Worm (Caenorhabditis elegans) whole organism, L1 larva: ENCODE measurements around the gene cyn-9.
A peak's percentile ranks its signal among the peaks of the same experiment; 100 is the strongest.

Experiments
- C34B4.2 ChIP-seq: sonication (generic microtip); optimal IDR thresholded peaks from 2 replicates; lab custom pipeline; 2017; ENCODE audit warnings: mild to moderate bottlenecking, missing genetic modification characterization, missing compliant biosample characterization
- F16B12.6 ChIP-seq: fragments of 150-350 bp; optimal IDR thresholded peaks from 2 replicates; lab custom pipeline; 2014; ENCODE audit warnings: missing biosample characterization, missing genetic modification characterization
- ama-1 ChIP-seq: fragments of 150-350 bp; optimal IDR thresholded peaks from 2 replicates; lab custom pipeline; 2014
- ceh-82 ChIP-seq, 3 experiments: fragments of 150-350 bp in 1 of 3; sonication (generic microtip) in 2 of 3; optimal IDR thresholded peaks; 2 replicates each; lab custom pipeline; 2014 to 2017; ENCODE audit warnings: missing biosample characterization in 3 of 3, missing genetic modification characterization in 3 of 3
- ceh-88 ChIP-seq: fragments of 200-800 bp; sonication (Bioruptor generic); IDR thresholded peaks from 2 replicates; pipeline ENCODE4 v1.3.6; 2022; ENCODE audit warnings: missing genetic modification characterization, missing compliant biosample characterization
- dpl-1 ChIP-seq, 3 experiments: fragments of 150-350 bp in 2 of 3; sonication (generic microtip) in 1 of 3; optimal IDR thresholded peaks; 2 replicates each; lab custom pipeline; 2014 to 2017; ENCODE audit warnings: missing biosample characterization in 3 of 3, missing genetic modification characterization in 3 of 3, missing genetic modification reagents in 3 of 3
- dsc-1 ChIP-seq: sonication (generic microtip); optimal IDR thresholded peaks from 2 replicates; lab custom pipeline; 2016; ENCODE audit warnings: mild to moderate bottlenecking, missing genetic modification characterization, missing compliant biosample characterization
- efl-1 ChIP-seq, 4 experiments: fragments of 150-350 bp; optimal IDR thresholded peaks in 3 of 4; peaks in 1 of 4; 1 replicate in 1 of 4; 2 replicates in 3 of 4; lab custom pipeline; 2014; ENCODE audit warnings: missing biosample characterization in 2 of 4, missing genetic modification characterization in 2 of 4, missing genetic modification reagents in 2 of 4
- egl-27 ChIP-seq, 2 experiments: fragments of 150-350 bp in 1 of 2; sonication (generic microtip); optimal IDR thresholded peaks; 3 replicates each; lab custom pipeline; 2017 to 2018; ENCODE audit warnings: missing biosample characterization in 2 of 2, missing genetic modification characterization in 2 of 2, missing genetic modification reagents in 2 of 2
- elt-3 ChIP-seq, 6 experiments: fragments of 150-350 bp in 1 of 6; sonication (generic microtip); optimal IDR thresholded peaks; 2 replicates each; lab custom pipeline; 2017 to 2018; ENCODE audit warnings: missing biosample characterization in 6 of 6, missing genetic modification characterization in 6 of 6, inconsistent platforms in 1 of 6
- ets-5 ChIP-seq: fragments of 200-800 bp; sonication (Bioruptor generic); IDR thresholded peaks from 2 replicates; pipeline ENCODE4 v1.3.6; 2022; ENCODE audit warnings: missing genetic modification characterization, missing compliant biosample characterization
- fkh-8 ChIP-seq: sonication (generic microtip); optimal IDR thresholded peaks from 2 replicates; lab custom pipeline; 2016; ENCODE audit warnings: mild to moderate bottlenecking, missing genetic modification characterization, missing compliant biosample characterization
- fos-1 ChIP-seq: fragments of 150-350 bp; optimal IDR thresholded peaks from 2 replicates; lab custom pipeline; 2014; ENCODE audit warnings: missing biosample characterization, missing genetic modification characterization
- irx-1 ChIP-seq: sonication (generic microtip); optimal IDR thresholded peaks from 2 replicates; lab custom pipeline; 2016; ENCODE audit warnings: missing genetic modification characterization, missing compliant biosample characterization
- isw-1 ChIP-seq: fragments of 200-800 bp; sonication (Bioruptor generic); IDR thresholded peaks from 2 replicates; pipeline ENCODE4 v1.3.6; 2022; ENCODE audit warnings: missing genetic modification characterization, missing compliant biosample characterization
- lin-14 ChIP-seq: fragments of 200-800 bp; sonication (Bioruptor generic); optimal IDR thresholded peaks from 2 replicates; lab custom pipeline; 2018; ENCODE audit warnings: mild to moderate bottlenecking, missing genetic modification characterization, moderate library complexity, missing compliant biosample characterization
- lin-15B ChIP-seq: fragments of 150-350 bp; sonication (generic microtip); optimal IDR thresholded peaks from 3 replicates; lab custom pipeline; 2014; ENCODE audit warnings: missing biosample characterization, missing genetic modification characterization
- lin-35 ChIP-seq, 2 experiments: fragments of 150-350 bp; optimal IDR thresholded peaks; 2 replicates each; lab custom pipeline; 2014; ENCODE audit warnings: missing biosample characterization in 2 of 2, missing genetic modification characterization in 2 of 2, missing genetic modification reagents in 2 of 2
- lin-39 ChIP-seq: fragments of 150-350 bp; optimal IDR thresholded peaks from 2 replicates; lab custom pipeline; 2014; ENCODE audit warnings: missing biosample characterization, missing genetic modification reagents, missing genetic modification characterization
- lir-3 ChIP-seq: sonication (generic microtip); optimal IDR thresholded peaks from 2 replicates; lab custom pipeline; 2016; ENCODE audit warnings: mild to moderate bottlenecking, missing genetic modification characterization, moderate library complexity, missing compliant biosample characterization; ENCODE audit not compliant: poor library complexity
- lsy-2 ChIP-seq, 2 experiments: fragments of 150-350 bp; optimal IDR thresholded peaks; 2 replicates each; lab custom pipeline; 2014; ENCODE audit warnings: missing biosample characterization in 2 of 2, missing genetic modification characterization in 2 of 2
- mdl-1 ChIP-seq, 2 experiments: fragments of 150-350 bp; optimal IDR thresholded peaks; 2 replicates each; lab custom pipeline; 2014 to 2017; ENCODE audit warnings: missing biosample characterization in 2 of 2, missing genetic modification characterization in 2 of 2, inconsistent platforms in 1 of 2
- nhr-11 ChIP-seq: fragments of 150-350 bp; optimal IDR thresholded peaks from 2 replicates; lab custom pipeline; 2014; ENCODE audit warnings: missing biosample characterization, missing genetic modification characterization
- nhr-19 ChIP-seq: fragments of 200-800 bp; sonication (Bioruptor generic); conservative IDR thresholded peaks from 2 replicates; pipeline ENCODE4 v1.3.6; 2022; ENCODE audit warnings: missing genetic modification characterization, missing compliant biosample characterization
- nhr-20 ChIP-seq: sonication (generic microtip); optimal IDR thresholded peaks from 2 replicates; lab custom pipeline; 2016; ENCODE audit warnings: mild to moderate bottlenecking, missing genetic modification characterization, missing compliant biosample characterization
- nhr-47 ChIP-seq: sonication (generic microtip); optimal IDR thresholded peaks from 2 replicates; lab custom pipeline; 2016; ENCODE audit warnings: mild to moderate bottlenecking, missing genetic modification characterization, moderate library complexity, missing compliant biosample characterization
- nhr-71 ChIP-seq: sonication (generic microtip); optimal IDR thresholded peaks from 2 replicates; lab custom pipeline; 2016; ENCODE audit warnings: mild to moderate bottlenecking, missing genetic modification characterization, moderate library complexity, missing compliant biosample characterization
- nhr-77 ChIP-seq: fragments of 150-350 bp; optimal IDR thresholded peaks from 2 replicates; lab custom pipeline; 2014; ENCODE audit warnings: missing biosample characterization, missing genetic modification characterization
- nhr-85 ChIP-seq: sonication (generic microtip); peaks from one replicate; lab custom pipeline; 2016; ENCODE audit warnings: missing genetic modification characterization, inconsistent platforms, missing compliant biosample characterization
- pqm-1 ChIP-seq: sonication (generic microtip); optimal IDR thresholded peaks from 3 replicates; lab custom pipeline; 2017; ENCODE audit warnings: missing biosample characterization, missing genetic modification characterization
- rnt-1 ChIP-seq: sonication (generic microtip); optimal IDR thresholded peaks from 2 replicates; lab custom pipeline; 2016; ENCODE audit warnings: mild to moderate bottlenecking, missing genetic modification characterization, moderate library complexity, missing compliant biosample characterization
- skn-1 ChIP-seq: fragments of 150-350 bp; optimal IDR thresholded peaks from 2 replicates; lab custom pipeline; 2014; ENCODE audit warnings: missing biosample characterization, missing genetic modification characterization
- snpc-4 ChIP-seq: fragments of 150-350 bp; optimal IDR thresholded peaks from 2 replicates; lab custom pipeline; 2014; ENCODE audit warnings: missing biosample characterization, missing genetic modification characterization
- snu-23 ChIP-seq: sonication (generic microtip); optimal IDR thresholded peaks from 2 replicates; lab custom pipeline; 2016; ENCODE audit warnings: missing genetic modification characterization, missing compliant biosample characterization
- sptf-1 ChIP-seq: fragments of 150-350 bp; optimal IDR thresholded peaks from 2 replicates; lab custom pipeline; 2014; ENCODE audit warnings: missing biosample characterization, missing genetic modification characterization
- swsn-7 ChIP-seq: sonication (generic microtip); optimal IDR thresholded peaks from 2 replicates; lab custom pipeline; 2016; ENCODE audit warnings: missing genetic modification characterization, missing compliant biosample characterization
- tbx-2 ChIP-seq: sonication (generic microtip); optimal IDR thresholded peaks from 2 replicates; lab custom pipeline; 2016; ENCODE audit warnings: missing genetic modification characterization, missing compliant biosample characterization
- unc-130 ChIP-seq: fragments of 150-350 bp; optimal IDR thresholded peaks from 2 replicates; lab custom pipeline; 2017; ENCODE audit warnings: missing biosample characterization, missing genetic modification characterization, inconsistent platforms
- unc-30 ChIP-seq: sonication (generic microtip); optimal IDR thresholded peaks from 2 replicates; lab custom pipeline; 2017; ENCODE audit warnings: missing biosample characterization, missing genetic modification characterization
- unc-86 ChIP-seq: sonication (generic microtip); optimal IDR thresholded peaks from 2 replicates; lab custom pipeline; 2016; ENCODE audit warnings: missing genetic modification characterization, missing compliant biosample characterization
- xbp-1 ChIP-seq: sonication (generic microtip); optimal IDR thresholded peaks from 2 replicates; lab custom pipeline; 2016; ENCODE audit warnings: missing genetic modification characterization, missing compliant biosample characterization
- zip-4 ChIP-seq: fragments of 200-800 bp; sonication (Bioruptor generic); optimal IDR thresholded peaks from 2 replicates; lab custom pipeline; 2018; ENCODE audit warnings: mild to moderate bottlenecking, missing genetic modification characterization, moderate library complexity, missing compliant biosample characterization

The cyn-9 gene

DNA sequence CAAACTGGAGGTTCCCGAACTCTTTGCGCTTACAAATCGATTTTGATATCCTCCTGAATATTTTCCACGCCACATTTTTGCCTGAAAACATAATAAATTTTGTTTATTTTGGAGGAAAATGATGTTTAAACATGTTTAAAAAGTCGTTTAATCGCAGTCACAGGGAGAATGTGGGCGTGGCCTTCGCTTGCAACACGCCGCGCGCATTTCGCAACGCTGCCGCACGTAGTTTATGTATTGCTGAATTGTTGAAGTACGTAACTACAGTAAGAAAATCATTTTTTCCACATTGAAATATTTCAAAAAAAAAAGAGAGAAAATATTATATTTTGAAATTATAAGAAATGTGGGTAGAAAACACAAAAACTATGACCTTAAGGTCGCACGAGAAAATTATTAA lies 35.2 kb downstream of the cyn-9 start, which contains the start of gene C46F11.4 (continued):
- TF ChIP-seq lin-39 (peak; percentile 27), efl-1 (optimal IDR thresholded peaks at IDR 0.05; lab: Kevin White, UChicago) (peak; percentile 6 to 48), efl-1 (GFP tag; optimal IDR thresholded peaks at IDR 0.05 in 1 of 2; lab: Kevin White, UChicago) (peak; percentile 34 to 94), snu-23 (GFP tag; lab: Kevin White, UChicago) (peak; percentile 65), skn-1 (tag; lab: Kevin White, UChicago) (peak; percentile 25), snpc-4 (tag; lab: Kevin White, UChicago) (peak; percentile 19), C34B4.2 (tag; lab: Kevin White, UChicago) (no peak), tbx-2 (tag; lab: Kevin White, UChicago) (peak; percentile 51), nhr-47 (peak; percentile 49), nhr-85 (tag; lab: Kevin White, UChicago) (peak; percentile 41)

DNA sequence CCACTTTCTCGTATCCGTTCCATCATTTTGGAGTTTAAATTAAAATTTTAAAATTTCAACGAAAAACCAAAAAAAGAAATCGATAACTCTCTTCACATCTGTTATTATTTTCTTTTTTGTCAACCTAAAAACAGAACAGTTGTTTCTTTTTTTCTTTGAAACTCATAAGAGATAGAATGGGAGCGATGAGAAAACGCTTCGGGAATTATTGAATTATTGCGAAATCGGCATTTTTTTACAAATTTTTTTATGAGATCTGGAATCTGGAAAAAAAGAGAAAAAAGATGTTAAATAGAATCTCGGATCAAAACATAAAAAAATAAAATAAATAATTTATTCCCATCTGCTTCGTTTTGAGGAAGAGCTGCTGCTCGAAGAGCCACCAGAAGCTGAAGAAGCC lies 42.0 kb downstream of the cyn-9 start, which contains the start of gene C46F11.5:
Gene C46F11.5, minus strand, starts transcription at position 128 of the 400 bp plus-strand sequence.
- TF ChIP-seq zip-4 = peak; percentile 77
- no peak for TF ChIP-seq tbx-2 (tag; lab: Kevin White, UChicago)

DNA sequence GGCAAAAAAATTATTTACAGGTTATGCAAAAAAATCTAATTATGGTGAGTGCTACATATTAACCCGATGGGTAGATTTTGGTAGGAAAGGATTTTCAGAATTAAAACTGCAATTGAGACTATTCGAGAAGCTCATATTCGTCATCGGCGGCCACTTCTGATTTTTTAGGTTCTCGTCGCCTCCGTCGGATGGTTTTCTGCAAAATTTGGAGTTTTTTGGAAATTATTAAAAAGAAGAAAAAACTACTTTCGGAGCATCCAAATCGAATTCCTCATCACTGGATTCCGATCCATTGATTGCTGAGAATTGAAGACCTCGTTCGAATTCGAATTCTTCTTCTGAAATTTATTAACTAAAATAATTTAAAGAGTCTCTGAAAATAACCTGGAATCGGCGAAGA lies 46.5 kb downstream of the cyn-9 start:
- TF ChIP-seq F16B12.6 (tag; lab: Kevin White, UChicago) (no peak), nhr-85 (tag; lab: Kevin White, UChicago) (peak; percentile 11), elt-3 (tag; optimal IDR thresholded peaks at IDR 0.05; lab: Kevin White, UChicago) (no peak)

DNA sequence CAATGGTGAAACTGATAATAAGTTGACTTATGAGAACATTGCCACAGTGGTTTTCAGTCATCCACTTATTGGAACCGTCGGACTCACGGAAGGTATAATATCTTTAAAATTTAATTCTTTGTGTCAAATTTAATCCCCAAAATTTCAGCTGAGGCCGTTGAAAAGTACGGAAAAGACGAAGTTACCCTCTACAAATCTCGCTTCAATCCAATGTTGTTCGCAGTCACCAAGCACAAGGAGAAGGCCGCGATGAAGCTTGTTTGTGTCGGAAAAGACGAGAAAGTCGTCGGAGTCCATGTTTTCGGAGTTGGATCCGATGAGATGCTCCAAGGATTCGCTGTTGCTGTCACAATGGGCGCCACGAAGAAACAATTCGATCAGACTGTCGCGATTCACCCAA lies 47.0 kb downstream of the cyn-9 start:
- no peak for TF ChIP-seq rnt-1 (tag; lab: Kevin White, UChicago)
- no peak for TF ChIP-seq pqm-1 (tag; lab: Kevin White, UChicago)
- TF ChIP-seq ama-1 (lab: Kevin White, UChicago) = no peak
- TF ChIP-seq nhr-77 (tag; lab: Kevin White, UChicago) = no peak
- no peak for TF ChIP-seq isw-1 (GFP tag; lab: Robert Waterston, UW)
- no peak for TF ChIP-seq sptf-1 (tag; lab: Kevin White, UChicago)
- TF ChIP-seq elt-3 (tag; optimal IDR thresholded peaks at IDR 0.05; lab: Kevin White, UChicago) = no peak
- TF ChIP-seq efl-1 (optimal IDR thresholded peaks at IDR 0.05; lab: Kevin White, UChicago) = no peak
- no peak for TF ChIP-seq efl-1 (GFP tag; optimal IDR thresholded peaks at IDR 0.05 in 1 of 2; lab: Kevin White, UChicago)

DNA sequence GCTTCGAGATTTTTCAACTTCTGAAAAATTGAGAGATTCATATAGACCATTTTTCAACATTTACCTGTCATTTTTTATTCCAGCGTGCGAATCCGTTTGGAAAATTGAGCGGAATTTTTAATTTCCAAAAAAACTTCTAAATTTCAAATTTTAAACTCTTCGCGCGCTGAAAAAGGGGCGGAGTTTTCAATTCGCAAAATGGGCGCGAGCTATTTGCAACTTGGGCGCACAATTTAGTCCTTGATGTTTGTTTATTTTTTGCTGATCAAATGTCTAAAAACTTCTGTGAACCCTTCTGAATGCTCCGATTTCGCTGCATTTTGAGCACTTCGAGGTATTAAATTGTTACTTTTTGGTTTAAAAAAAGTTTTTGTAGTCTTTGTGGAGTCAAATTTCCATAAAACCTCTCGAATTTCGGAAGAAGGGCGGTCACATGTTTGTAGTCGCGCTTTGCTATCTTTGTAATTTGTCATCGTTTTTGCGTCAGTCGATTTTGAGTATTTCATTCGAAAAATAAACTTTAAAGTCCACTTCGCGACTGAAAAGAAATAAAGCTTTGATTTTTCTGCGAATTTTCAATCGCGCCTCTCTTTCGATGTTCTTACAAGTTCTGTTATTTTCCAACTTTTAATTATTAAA lies 48.6 kb downstream of the cyn-9 start, which contains the start of the genes madf-8 and gsr-1:
Gene madf-8, minus strand, starts transcription at position 156 of the 639 bp plus-strand sequence.
Gene gsr-1, plus strand, starts transcription at position 231 of the 639 bp plus-strand sequence.
- TF ChIP-seq dpl-1 (GFP tag; optimal IDR thresholded peaks at IDR 0.05; lab: Kevin White, UChicago) = peak; percentile 83 to 90 (median 85)
- TF ChIP-seq lir-3 (tag; lab: Kevin White, UChicago) = no peak
- no peak for TF ChIP-seq sptf-1 (tag; lab: Kevin White, UChicago)
- TF ChIP-seq lsy-2 (tag; optimal IDR thresholded peaks at IDR 0.05; lab: Kevin White, UChicago) = peak; percentile 67 to 77
- TF ChIP-seq snpc-4 (tag; lab: Kevin White, UChicago) = peak; percentile 50
- TF ChIP-seq irx-1 (tag; lab: Kevin White, UChicago) = peak; percentile 63
- peak; percentile 62 for TF ChIP-seq nhr-19
- TF ChIP-seq lin-15B = peak; percentile 45
- TF ChIP-seq ceh-88 (GFP tag; lab: Robert Waterston, UW) = no peak
- TF ChIP-seq unc-30 (tag; lab: Kevin White, UChicago) = no peak
- peak; percentile 68 for TF ChIP-seq nhr-47
- no peak for TF ChIP-seq egl-27 (tag; optimal IDR thresholded peaks at IDR 0.05; lab: Kevin White, UChicago)
- peak; percentile 77 to 84 for TF ChIP-seq lin-35 (GFP tag; optimal IDR thresholded peaks at IDR 0.05; lab: Kevin White, UChicago)
- no peak for TF ChIP-seq fos-1
- peak; percentile 56 for TF ChIP-seq lin-14
- peak; percentile 33 for TF ChIP-seq nhr-20 (tag; lab: Kevin White, UChicago)
- peak; percentile 28 for TF ChIP-seq fkh-8 (tag; lab: Kevin White, UChicago)
- peak; percentile 75 for TF ChIP-seq nhr-71
- peak in 1 of 2 experiments; percentile 33 for TF ChIP-seq mdl-1 (tag; optimal IDR thresholded peaks at IDR 0.05; lab: Kevin White, UChicago)
- peak; percentile 40 for TF ChIP-seq tbx-2 (tag; lab: Kevin White, UChicago)
- TF ChIP-seq lin-39 = peak; percentile 54
- peak; percentile 8 for TF ChIP-seq nhr-11
- TF ChIP-seq ets-5 (GFP tag; lab: Robert Waterston, UW) = no peak
- peak; percentile 57 for TF ChIP-seq unc-130 (tag; lab: Kevin White, UChicago)
- peak; percentile 17 for TF ChIP-seq unc-86 (tag; lab: Kevin White, UChicago)
- peak; percentile 59 for TF ChIP-seq snu-23 (GFP tag; lab: Kevin White, UChicago)
- TF ChIP-seq dsc-1 (tag; lab: Kevin White, UChicago) = peak; percentile 67
- TF ChIP-seq ceh-82 (tag; optimal IDR thresholded peaks at IDR 0.05; lab: Kevin White, UChicago) = peak; percentile 40 to 49 (median 43)
- TF ChIP-seq F16B12.6 (tag; lab: Kevin White, UChicago) = peak; percentile 2
- TF ChIP-seq swsn-7 (tag; lab: Kevin White, UChicago) = peak; percentile 60
- TF ChIP-seq xbp-1 = peak; percentile 73
